Worm (Caenorhabditis elegans): ENCODE measurements around the gene W02H5.19.

W02H5.19 gene

DNA sequence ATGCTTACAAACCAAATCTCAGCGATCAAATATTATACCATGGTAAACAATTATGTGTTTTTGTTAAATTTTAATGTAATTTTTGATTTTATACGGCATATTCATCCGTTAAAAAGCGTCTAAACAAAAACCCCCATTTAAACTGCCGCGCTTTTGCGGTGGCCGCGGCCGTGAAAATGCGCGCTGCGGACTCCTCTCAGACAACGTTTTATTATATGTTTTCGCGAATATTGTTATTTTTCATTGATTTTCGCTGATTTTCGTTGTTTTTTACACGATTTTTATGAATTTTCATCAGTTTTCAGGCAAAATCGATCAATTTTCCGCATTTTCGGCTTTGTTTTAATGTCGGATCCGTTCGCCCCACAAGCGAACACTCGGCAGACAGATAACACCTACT lies at the start of gene W02H5.19:
Gene W02H5.19, plus strand, starts transcription at position 346 of the 400 bp plus-strand sequence.
- no peak for TF ChIP-seq nhr-12 (tag; optimal IDR thresholded peaks at IDR 0.05)
- no peak for TF ChIP-seq tbx-2 (tag; optimal IDR thresholded peaks at IDR 0.05)
- peak; percentile 72 for TF ChIP-seq lsy-12 (tag; optimal IDR thresholded peaks at IDR 0.05)
- TF ChIP-seq egl-5 (tag; optimal IDR thresholded peaks at IDR 0.05) = no peak
- no peak for TF ChIP-seq ceh-9 (tag; optimal IDR thresholded peaks at IDR 0.05)
- no peak for TF ChIP-seq sea-2 (GFP tag; optimal IDR thresholded peaks at IDR 0.05)
- TF ChIP-seq zag-1 (tag; optimal IDR thresholded peaks at IDR 0.05) = no peak
- peak; percentile 57 for TF ChIP-seq lin-39 (tag; optimal IDR thresholded peaks at IDR 0.05)
- no peak for TF ChIP-seq egl-27 (tag; optimal IDR thresholded peaks at IDR 0.05)
- peak; percentile 72 for TF ChIP-seq lin-15B (tag; optimal IDR thresholded peaks at IDR 0.05)
- TF ChIP-seq ceh-16 (tag; optimal IDR thresholded peaks at IDR 0.05) = no peak
- TF ChIP-seq nhr-25 (tag; optimal IDR thresholded peaks at IDR 0.05) = peak; percentile 7
- no peak for TF ChIP-seq daf-12 (tag; optimal IDR thresholded peaks at IDR 0.05)
- TF ChIP-seq nhr-67 (tag; optimal IDR thresholded peaks at IDR 0.05) = no peak
- TF ChIP-seq skn-1 (tag; optimal IDR thresholded peaks at IDR 0.05) = no peak
- TF ChIP-seq R02D3.7 (tag; optimal IDR thresholded peaks at IDR 0.05) = peak; percentile 32
- no peak for TF ChIP-seq ZK546.5 (tag; optimal IDR thresholded peaks at IDR 0.05)
- no peak for TF ChIP-seq nhr-11 (tag; optimal IDR thresholded peaks at IDR 0.05)
- TF ChIP-seq eor-1 (tag; optimal IDR thresholded peaks at IDR 0.05) = no peak
- TF ChIP-seq unc-39 (tag; optimal IDR thresholded peaks at IDR 0.05) = no peak
- TF ChIP-seq nhr-28 (tag; optimal IDR thresholded peaks at IDR 0.05) = no peak
- TF ChIP-seq mdl-1 (tag; optimal IDR thresholded peaks at IDR 0.05) = no peak
- no peak for TF ChIP-seq ceh-82 (tag; optimal IDR thresholded peaks at IDR 0.05)
- peak; percentile 51 for TF ChIP-seq nhr-77 (tag; optimal IDR thresholded peaks at IDR 0.05)
- no peak for TF ChIP-seq fkh-10 (GFP tag; optimal IDR thresholded peaks at IDR 0.05)
- peak; percentile 59 for TF ChIP-seq snpc-4 (tag; optimal IDR thresholded peaks at IDR 0.05)
- no peak for TF ChIP-seq ztf-11 (tag; optimal IDR thresholded peaks at IDR 0.05)
- TF ChIP-seq ama-1 (optimal IDR thresholded peaks at IDR 0.05) = no peak
- TF ChIP-seq fkh-2 (tag; optimal IDR thresholded peaks at IDR 0.05) = no peak
- peak; percentile 6 for TF ChIP-seq ceh-28 (tag; optimal IDR thresholded peaks at IDR 0.05)
- TF ChIP-seq ztf-4 (tag; optimal IDR thresholded peaks at IDR 0.05) = no peak
- TF ChIP-seq unc-62 (GFP tag; optimal IDR thresholded peaks at IDR 0.05) = no peak
- TF ChIP-seq pqm-1 (tag; optimal IDR thresholded peaks at IDR 0.05) = peak; percentile 17
- TF ChIP-seq mml-1 (tag; optimal IDR thresholded peaks at IDR 0.05) = no peak
- no peak for TF ChIP-seq jun-1 (tag; optimal IDR thresholded peaks at IDR 0.05)
- no peak for TF ChIP-seq fos-1 (tag; optimal IDR thresholded peaks at IDR 0.05)
- TF ChIP-seq hmg-11 (tag; optimal IDR thresholded peaks at IDR 0.05) = peak; percentile 64
- TF ChIP-seq nhr-237 (tag; optimal IDR thresholded peaks at IDR 0.05) = no peak
- TF ChIP-seq nhr-76 (tag; optimal IDR thresholded peaks at IDR 0.05) = no peak
- peak; percentile 69 for TF ChIP-seq pha-4 (tag; optimal IDR thresholded peaks at IDR 0.05)
- TF ChIP-seq nhr-43 (tag; optimal IDR thresholded peaks at IDR 0.05; ENCODE audit: poor library complexity, severe bottlenecking) = peak; percentile 93
- no peak for TF ChIP-seq elt-1 (tag; optimal IDR thresholded peaks at IDR 0.05)
- no peak for TF ChIP-seq elt-3 (tag; optimal IDR thresholded peaks at IDR 0.05)
- peak; percentile 24 for TF ChIP-seq elt-2 (tag; optimal IDR thresholded peaks at IDR 0.05)
- TF ChIP-seq nhr-23 (tag; optimal IDR thresholded peaks at IDR 0.05) = peak; percentile 74
- no peak for TF ChIP-seq aly-2 (tag; optimal IDR thresholded peaks at IDR 0.05)
- TF ChIP-seq nfya-1 (tag; optimal IDR thresholded peaks at IDR 0.05; ENCODE audit: insufficient read depth) = peak; percentile 77

DNA sequence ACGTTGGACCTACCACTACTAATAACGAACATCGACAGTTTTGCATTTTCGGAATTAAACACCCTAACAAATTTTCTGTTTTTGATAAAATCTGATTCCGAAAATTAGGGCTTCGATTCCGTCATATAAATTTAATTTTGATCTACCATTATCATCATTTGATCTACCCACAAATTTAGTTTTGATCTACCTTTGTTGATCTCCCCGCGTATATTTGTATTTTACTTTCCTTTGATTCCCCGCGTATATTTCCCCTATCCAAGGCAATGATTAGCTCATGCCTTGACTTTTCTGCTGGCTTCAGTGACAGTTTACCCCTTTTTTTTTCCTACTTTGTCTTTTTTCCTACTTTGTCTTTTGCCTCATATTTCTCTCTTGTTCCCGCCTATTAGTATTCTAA lies 48.9 kb upstream of the W02H5.19 start:
- no peak for TF ChIP-seq nhr-11 (tag; optimal IDR thresholded peaks at IDR 0.05)
- TF ChIP-seq snpc-4 (tag; optimal IDR thresholded peaks at IDR 0.05) = no peak
- TF ChIP-seq ceh-28 (tag; optimal IDR thresholded peaks at IDR 0.05) = no peak
- TF ChIP-seq unc-39 (tag; optimal IDR thresholded peaks at IDR 0.05) = no peak
- TF ChIP-seq nfya-1 (tag; optimal IDR thresholded peaks at IDR 0.05; ENCODE audit: insufficient read depth) = no peak
- no peak for TF ChIP-seq tbx-2 (tag; optimal IDR thresholded peaks at IDR 0.05)
- TF ChIP-seq ztf-11 (tag; optimal IDR thresholded peaks at IDR 0.05) = no peak
- TF ChIP-seq nhr-76 (tag; optimal IDR thresholded peaks at IDR 0.05) = no peak
- no peak for TF ChIP-seq nhr-43 (tag; optimal IDR thresholded peaks at IDR 0.05; ENCODE audit: poor library complexity, severe bottlenecking)
- no peak for TF ChIP-seq fos-1 (tag; optimal IDR thresholded peaks at IDR 0.05)
- TF ChIP-seq pha-4 (tag; optimal IDR thresholded peaks at IDR 0.05) = no peak
- TF ChIP-seq nhr-237 (tag; optimal IDR thresholded peaks at IDR 0.05) = no peak
- TF ChIP-seq egl-27 (tag; optimal IDR thresholded peaks at IDR 0.05) = no peak
- no peak for TF ChIP-seq lin-15B (tag; optimal IDR thresholded peaks at IDR 0.05)
- TF ChIP-seq ZK546.5 (tag; optimal IDR thresholded peaks at IDR 0.05) = no peak
- no peak for TF ChIP-seq zag-1 (tag; optimal IDR thresholded peaks at IDR 0.05)
